Fruit fly (Drosophila melanogaster): ENCODE measurements around the gene Osi9.

The Osi9 gene

DNA sequence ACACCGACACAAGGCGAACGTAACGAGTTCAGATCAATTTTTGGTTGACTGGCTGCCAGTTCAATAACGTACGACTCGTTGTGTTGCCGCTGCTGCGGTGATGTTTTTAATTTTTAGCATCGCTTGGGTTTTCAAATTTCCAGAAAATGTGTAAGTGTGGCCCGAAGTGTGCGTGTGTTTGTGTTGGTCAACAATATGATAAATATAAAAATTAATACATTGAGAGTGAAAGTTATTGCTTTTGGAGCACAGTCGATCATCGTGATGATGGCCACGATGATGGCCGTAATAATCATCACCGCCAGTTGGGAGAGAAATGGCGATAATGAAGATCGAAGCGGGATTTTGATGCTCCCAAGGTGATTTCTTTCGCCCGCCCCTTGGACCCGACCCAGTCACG lies 33.9 kb upstream of the Osi9 start:
- TF ChIP-seq Hr96 (GFP tag; optimal IDR thresholded peaks at IDR 0.05) (no peak), CG33017 (tag; optimal IDR thresholded peaks at IDR 0.05) (no peak), kay (GFP tag; ENCODE audit: borderline replicate concordance) (no peak), CG5204 (GFP tag; optimal IDR thresholded peaks at IDR 0.05) (no peak), toe (GFP tag; optimal IDR thresholded peaks at IDR 0.05) (no peak), CG1620 (GFP tag; optimal IDR thresholded peaks at IDR 0.05) (no peak), pad (GFP tag; optimal IDR thresholded peaks at IDR 0.05) (no peak), ovo (GFP tag; optimal IDR thresholded peaks at IDR 0.05) (no peak), tj (GFP tag; optimal IDR thresholded peaks at IDR 0.05) (no peak), CG12768 (GFP tag; optimal IDR thresholded peaks at IDR 0.05) (no peak), CG7045 (GFP tag; optimal IDR thresholded peaks at IDR 0.05) (no peak), Clk (GFP tag; optimal IDR thresholded peaks at IDR 0.05) (no peak)

- no peak for TF ChIP-seq Clk (GFP tag; optimal IDR thresholded peaks at IDR 0.05)
- no peak for TF ChIP-seq ovo (GFP tag; optimal IDR thresholded peaks at IDR 0.05)
- no peak for TF ChIP-seq toe (GFP tag; optimal IDR thresholded peaks at IDR 0.05)
- TF ChIP-seq bab1 (GFP tag; optimal IDR thresholded peaks at IDR 0.05): no peak
- TF ChIP-seq Mnt (GFP tag; optimal IDR thresholded peaks at IDR 0.05): no peak
- no peak for TF ChIP-seq tj (GFP tag; optimal IDR thresholded peaks at IDR 0.05)
- no peak for TF ChIP-seq CG14711 (tag; optimal IDR thresholded peaks at IDR 0.05)
- TF ChIP-seq Crg-1 (GFP tag; optimal IDR thresholded peaks at IDR 0.05): no peak
- no peak for TF ChIP-seq CG11617 (GFP tag; optimal IDR thresholded peaks at IDR 0.05)
- TF ChIP-seq cic (GFP tag; optimal IDR thresholded peaks at IDR 0.05): no peak
- TF ChIP-seq CG7045 (GFP tag; optimal IDR thresholded peaks at IDR 0.05): no peak
Observed at dm6 chr3R:6226997-6227562, 32.9 kb upstream of the Osi9 start, which contains the start of gene Osi5. Gene Osi5 (plus strand): TSS chr3R:6227512.

DNA sequence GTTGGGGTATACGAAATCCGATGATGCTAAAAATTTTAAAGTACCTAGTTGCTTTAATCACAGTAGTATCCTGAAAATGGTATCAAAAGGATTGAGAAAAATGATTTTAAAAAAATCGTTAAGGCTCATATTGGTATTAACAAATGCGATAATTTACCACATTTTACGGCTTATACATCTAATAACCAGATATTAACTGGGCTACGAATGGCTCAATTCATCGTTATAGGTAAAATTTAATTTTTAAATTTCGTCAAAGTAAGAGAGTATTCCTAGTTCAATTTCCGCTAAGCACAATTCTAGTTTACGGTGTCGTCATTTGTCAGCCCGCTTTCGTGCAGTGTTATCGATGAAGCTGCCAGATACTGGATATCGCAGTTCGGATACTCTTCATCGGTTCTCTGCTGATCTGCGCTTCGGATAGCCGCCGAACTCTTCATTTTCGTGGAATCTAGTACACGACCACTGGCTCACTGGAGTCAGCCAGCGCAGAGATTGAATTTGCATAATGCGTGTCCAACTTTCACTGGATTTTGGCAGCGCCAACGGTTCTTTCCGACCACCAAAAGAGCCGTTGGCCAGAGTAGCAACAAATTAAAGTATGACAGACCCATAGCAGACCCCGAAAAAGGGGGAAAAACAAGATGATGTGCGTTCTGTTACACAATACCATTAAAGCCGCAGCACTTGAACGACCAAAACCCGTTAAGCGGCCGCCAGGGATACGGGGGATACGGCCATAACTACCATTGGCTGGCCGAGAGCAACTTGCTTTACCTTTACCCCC lies 30.8 kb upstream of the Osi9 start:
- TF ChIP-seq tj (GFP tag; optimal IDR thresholded peaks at IDR 0.05): no peak
- no peak for TF ChIP-seq Clk (GFP tag; optimal IDR thresholded peaks at IDR 0.05)
- TF ChIP-seq ovo (GFP tag; optimal IDR thresholded peaks at IDR 0.05): no peak
- TF ChIP-seq CG11617 (GFP tag; optimal IDR thresholded peaks at IDR 0.05): no peak
- TF ChIP-seq CG5204 (GFP tag; optimal IDR thresholded peaks at IDR 0.05): no peak
- no peak for TF ChIP-seq Crg-1 (GFP tag; optimal IDR thresholded peaks at IDR 0.05)
- TF ChIP-seq CG7045 (GFP tag; optimal IDR thresholded peaks at IDR 0.05): no peak
- TF ChIP-seq Mnt (GFP tag; optimal IDR thresholded peaks at IDR 0.05): no peak
- TF ChIP-seq bab1 (GFP tag; optimal IDR thresholded peaks at IDR 0.05): no peak
- no peak for TF ChIP-seq toe (GFP tag; optimal IDR thresholded peaks at IDR 0.05)
- no peak for TF ChIP-seq pad (GFP tag; optimal IDR thresholded peaks at IDR 0.05)

DNA sequence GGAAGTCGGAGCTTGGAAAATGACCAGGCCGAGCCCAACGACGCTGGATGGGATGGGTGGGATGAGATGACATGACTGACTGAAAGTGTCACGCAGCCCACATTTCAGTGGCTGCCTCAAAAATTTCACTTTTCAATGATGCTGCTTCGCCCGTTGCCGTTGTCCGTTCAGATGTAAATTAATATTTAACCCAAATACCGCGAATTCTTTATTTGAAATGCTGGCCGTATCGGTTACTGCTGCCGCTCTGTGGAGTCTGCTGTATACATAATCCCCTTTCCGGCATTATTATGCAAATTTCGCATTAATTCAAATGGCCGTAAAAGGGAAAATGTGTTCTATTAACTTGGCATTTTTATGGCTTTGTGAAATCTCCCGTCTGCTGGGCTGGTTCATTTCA lies 29.7 kb upstream of the Osi9 start:
- TF ChIP-seq CG12768 (GFP tag; optimal IDR thresholded peaks at IDR 0.05) (no peak), kay (GFP tag; ENCODE audit: borderline replicate concordance) (no peak), Clk (GFP tag; optimal IDR thresholded peaks at IDR 0.05) (no peak), CG7101 (tag; optimal IDR thresholded peaks at IDR 0.05) (no peak), Hr96 (GFP tag; optimal IDR thresholded peaks at IDR 0.05) (no peak), CG5204 (GFP tag; optimal IDR thresholded peaks at IDR 0.05) (no peak), CG7045 (GFP tag; optimal IDR thresholded peaks at IDR 0.05) (no peak), bab1 (GFP tag; optimal IDR thresholded peaks at IDR 0.05) (no peak), CG14711 (tag; optimal IDR thresholded peaks at IDR 0.05) (no peak), CG33017 (tag; optimal IDR thresholded peaks at IDR 0.05) (no peak), Mnt (GFP tag; optimal IDR thresholded peaks at IDR 0.05) (no peak), tj (GFP tag; optimal IDR thresholded peaks at IDR 0.05) (no peak), ovo (GFP tag; optimal IDR thresholded peaks at IDR 0.05) (no peak), cnc (optimal IDR thresholded peaks at IDR 0.05) (no peak)

dm6 chr3R:6231391-6231790 lies 28.6 kb upstream of the Osi9 start:
- TF ChIP-seq cnc (optimal IDR thresholded peaks at IDR 0.05) (no peak), tj (GFP tag; optimal IDR thresholded peaks at IDR 0.05) (no peak)

dm6 chr3R:6233104-6233503 lies 26.9 kb upstream of the Osi9 start:
- TF ChIP-seq cic (GFP tag; optimal IDR thresholded peaks at IDR 0.05): no peak
- TF ChIP-seq CG5204 (GFP tag; optimal IDR thresholded peaks at IDR 0.05): peak; percentile 7

dm6 chr3R:6234189-6234758 lies 25.7 kb upstream of the Osi9 start, which contains the start of gene Osi6:
Gene Osi6 (plus strand): TSS chr3R:6234708.
- TF ChIP-seq CG7101 (tag; optimal IDR thresholded peaks at IDR 0.05) (no peak), Crg-1 (GFP tag; optimal IDR thresholded peaks at IDR 0.05) (no peak), pad (GFP tag; optimal IDR thresholded peaks at IDR 0.05) (no peak), CG1620 (GFP tag; optimal IDR thresholded peaks at IDR 0.05) (no peak), cnc (optimal IDR thresholded peaks at IDR 0.05) (no peak), toe (GFP tag; optimal IDR thresholded peaks at IDR 0.05) (no peak), CG12768 (GFP tag; optimal IDR thresholded peaks at IDR 0.05) (no peak), cic (GFP tag; optimal IDR thresholded peaks at IDR 0.05) (no peak), kay (GFP tag; ENCODE audit: borderline replicate concordance) (no peak), CG33017 (tag; optimal IDR thresholded peaks at IDR 0.05) (no peak), Clk (GFP tag; optimal IDR thresholded peaks at IDR 0.05) (no peak), tj (GFP tag; optimal IDR thresholded peaks at IDR 0.05) (no peak), ovo (GFP tag; optimal IDR thresholded peaks at IDR 0.05) (no peak), CG11617 (GFP tag; optimal IDR thresholded peaks at IDR 0.05) (no peak)

Measured in whole organism, adult.